Worm (Caenorhabditis elegans) whole organism, mixed stage, embryonic: Measurements from ENCODE around the gene T08G3.6.

ENCODE experiments used
- M03D4.4 ChIP-seq: sonication (generic microtip); optimal IDR thresholded peaks from 2 replicates; lab custom pipeline; 2017; ENCODE audit warnings: mild to moderate bottlenecking, missing genetic modification characterization, missing compliant biosample characterization
- bed-3 ChIP-seq: fragments of 200-800 bp; sonication (Bioruptor generic); optimal IDR thresholded peaks from 3 replicates; lab custom pipeline; 2018; ENCODE audit warnings: mild to moderate bottlenecking, missing genetic modification characterization, moderate library complexity, missing compliant biosample characterization
- blmp-1 ChIP-seq: fragments of 150-350 bp; optimal IDR thresholded peaks from 2 replicates; lab custom pipeline; 2014; ENCODE audit warnings: missing biosample characterization, missing genetic modification characterization
- ceh-39 ChIP-seq: fragments of 150-350 bp; optimal IDR thresholded peaks from 2 replicates; lab custom pipeline; 2014; ENCODE audit warnings: missing biosample characterization, missing genetic modification characterization
- ceh-43 ChIP-seq: fragments of 200-800 bp; sonication (Bioruptor generic); optimal IDR thresholded peaks from 2 replicates; lab custom pipeline; 2018; ENCODE audit warnings: mild to moderate bottlenecking, missing genetic modification characterization, moderate library complexity, missing compliant biosample characterization
- ceh-83 ChIP-seq: fragments of 200-800 bp; sonication (Bioruptor generic); optimal IDR thresholded peaks from 2 replicates; lab custom pipeline; 2018; ENCODE audit warnings: mild to moderate bottlenecking, missing genetic modification characterization, missing compliant biosample characterization
- ces-1 ChIP-seq: fragments of 150-350 bp; optimal IDR thresholded peaks from 2 replicates; lab custom pipeline; 2014; ENCODE audit warnings: missing biosample characterization, missing genetic modification reagents, missing genetic modification characterization
- cnd-1 ChIP-seq: fragments of 200-800 bp; sonication (Bioruptor generic); optimal IDR thresholded peaks from 2 replicates; lab custom pipeline; 2018; ENCODE audit warnings: mild to moderate bottlenecking, missing genetic modification characterization, missing compliant biosample characterization
- drap-1 ChIP-seq: fragments of 200-800 bp; sonication (Bioruptor generic); optimal IDR thresholded peaks from 3 replicates; lab custom pipeline; 2018; ENCODE audit warnings: mild to moderate bottlenecking, missing genetic modification characterization, missing compliant biosample characterization
- elt-1 ChIP-seq: sonication (generic microtip); optimal IDR thresholded peaks from 2 replicates; lab custom pipeline; 2017; ENCODE audit warnings: missing genetic modification characterization, mild to moderate bottlenecking, missing compliant biosample characterization, antibody characterized with exemption, moderate library complexity, borderline replicate concordance; ENCODE audit not compliant: insufficient read depth
- flh-1 ChIP-seq: fragments of 200-800 bp; sonication (Bioruptor generic); optimal IDR thresholded peaks from 2 replicates; lab custom pipeline; 2018; ENCODE audit warnings: mild to moderate bottlenecking, missing genetic modification characterization, moderate library complexity, missing compliant biosample characterization
- hlh-1 ChIP-seq: fragments of 150-350 bp; optimal IDR thresholded peaks from 2 replicates; lab custom pipeline; 2014; ENCODE audit warnings: missing biosample characterization, missing genetic modification reagents, missing genetic modification characterization
- lin-13 ChIP-seq: fragments of 150-350 bp; optimal IDR thresholded peaks from 2 replicates; lab custom pipeline; 2014; ENCODE audit warnings: missing biosample characterization, missing genetic modification characterization
- lin-32 ChIP-seq: fragments of 200-800 bp; sonication (Bioruptor generic); optimal IDR thresholded peaks from 2 replicates; lab custom pipeline; 2018; ENCODE audit warnings: mild to moderate bottlenecking, missing genetic modification characterization, missing compliant biosample characterization
- lsy-2 ChIP-seq: fragments of 150-350 bp; optimal IDR thresholded peaks from 2 replicates; lab custom pipeline; 2014; ENCODE audit warnings: missing biosample characterization, missing genetic modification characterization
- mab-5 ChIP-seq: fragments of 150-350 bp; optimal IDR thresholded peaks from 2 replicates; lab custom pipeline; 2014; ENCODE audit warnings: missing biosample characterization, missing genetic modification characterization
- mep-1 ChIP-seq: fragments of 150-350 bp; optimal IDR thresholded peaks from 2 replicates; lab custom pipeline; 2017; ENCODE audit warnings: missing biosample characterization, missing genetic modification reagents, missing genetic modification characterization, inconsistent platforms
- mls-2 ChIP-seq: sonication (generic microtip); optimal IDR thresholded peaks from 2 replicates; lab custom pipeline; 2016; ENCODE audit warnings: mild to moderate bottlenecking, missing genetic modification characterization, moderate library complexity, missing compliant biosample characterization
- nhr-12 ChIP-seq: fragments of 150-350 bp; optimal IDR thresholded peaks from 2 replicates; lab custom pipeline; 2014; ENCODE audit warnings: missing biosample characterization, missing genetic modification characterization
- nhr-2 ChIP-seq: fragments of 150-350 bp; optimal IDR thresholded peaks from 2 replicates; lab custom pipeline; 2014; ENCODE audit warnings: missing biosample characterization, missing genetic modification characterization
- nhr-237 ChIP-seq: fragments of 150-350 bp; optimal IDR thresholded peaks from 2 replicates; lab custom pipeline; 2014; ENCODE audit warnings: missing biosample characterization, missing genetic modification characterization
- nhr-28 ChIP-seq: fragments of 150-350 bp; optimal IDR thresholded peaks from 2 replicates; lab custom pipeline; 2014; ENCODE audit warnings: missing biosample characterization, missing genetic modification characterization
- nhr-76 ChIP-seq: sonication (generic microtip); optimal IDR thresholded peaks from 2 replicates; lab custom pipeline; 2017; ENCODE audit warnings: missing biosample characterization, missing genetic modification characterization
- pha-4 ChIP-seq: fragments of 150-350 bp; optimal IDR thresholded peaks from 2 replicates; lab custom pipeline; 2018; ENCODE audit warnings: missing biosample characterization, missing genetic modification reagents, missing genetic modification characterization
- sem-2 ChIP-seq: fragments of 200-800 bp; sonication (Bioruptor generic); optimal IDR thresholded peaks from 2 replicates; lab custom pipeline; 2018; ENCODE audit warnings: mild to moderate bottlenecking, missing genetic modification characterization, missing compliant biosample characterization
- snpc-4 ChIP-seq: fragments of 150-350 bp; optimal IDR thresholded peaks from 2 replicates; lab custom pipeline; 2014; ENCODE audit warnings: missing biosample characterization, missing genetic modification characterization
- sptf-1 ChIP-seq: sonication (generic microtip); optimal IDR thresholded peaks from 2 replicates; lab custom pipeline; 2017; ENCODE audit warnings: mild to moderate bottlenecking, missing genetic modification characterization, moderate library complexity, missing compliant biosample characterization
- unc-39 ChIP-seq: fragments of 150-350 bp; optimal IDR thresholded peaks from 2 replicates; lab custom pipeline; 2014; ENCODE audit warnings: missing biosample characterization, missing genetic modification characterization
- unc-62 ChIP-seq: fragments of 150-350 bp; optimal IDR thresholded peaks from 2 replicates; lab custom pipeline; 2014; ENCODE audit warnings: missing biosample characterization, missing genetic modification reagents, missing genetic modification characterization
- zip-8 ChIP-seq: fragments of 150-350 bp; optimal IDR thresholded peaks from 2 replicates; lab custom pipeline; 2014; ENCODE audit warnings: missing biosample characterization, missing genetic modification characterization
- ztf-11 ChIP-seq: fragments of 150-350 bp; optimal IDR thresholded peaks from 2 replicates; lab custom pipeline; 2014; ENCODE audit warnings: missing biosample characterization, missing genetic modification characterization

T08G3.6 gene

DNA sequence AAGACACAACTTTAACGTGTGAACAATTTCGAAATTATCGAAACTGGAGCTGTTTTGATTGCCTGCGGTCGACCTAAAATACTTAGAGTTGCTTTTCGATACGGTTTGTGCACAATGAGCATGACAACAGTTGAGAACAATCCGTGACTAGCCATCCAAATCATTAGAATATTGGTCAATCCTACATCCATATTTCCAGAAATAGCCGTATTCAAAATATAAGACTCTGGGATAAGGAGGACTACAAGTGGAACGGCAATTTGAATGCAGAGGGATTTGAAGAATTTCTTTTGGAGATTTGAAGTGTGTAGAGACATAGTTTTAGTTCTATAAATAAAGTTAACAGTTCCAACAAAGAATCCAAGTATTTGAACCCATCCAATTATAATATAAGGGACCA is 13.6 kb downstream of the T08G3.6 start:
- TF ChIP-seq ceh-39 (no peak), nhr-2 (no peak), nhr-76 (no peak), bed-3 (GFP tag; lab: Kevin White, UChicago) (no peak), flh-1 (GFP tag; lab: Kevin White, UChicago) (no peak), lsy-2 (tag; lab: Kevin White, UChicago) (no peak), sptf-1 (tag; lab: Kevin White, UChicago) (no peak), mep-1 (tag; lab: Kevin White, UChicago) (no peak), mab-5 (tag; lab: Kevin White, UChicago) (no peak), hlh-1 (no peak), blmp-1 (tag; lab: Kevin White, UChicago) (no peak), ces-1 (GFP tag; lab: Kevin White, UChicago) (no peak), snpc-4 (tag; lab: Kevin White, UChicago) (no peak), elt-1 (tag; lab: Kevin White, UChicago) (no peak), lin-32 (GFP tag; lab: Kevin White, UChicago) (no peak), mls-2 (no peak), unc-39 (tag; lab: Kevin White, UChicago) (no peak), M03D4.4 (tag; lab: Kevin White, UChicago) (no peak)

- TF ChIP-seq mls-2 (no peak), pha-4 (tag; lab: Kevin White, UChicago) (no peak), unc-39 (tag; lab: Kevin White, UChicago) (no peak)
Observed at ce11 chrV:16460866-16461265, 15.1 kb downstream of the T08G3.6 start, which contains the start of gene srh-142. TSS of gene srh-142 (minus strand) at chrV:16460966.

ce11 chrV:16467840-16468239 is 22.1 kb downstream of the T08G3.6 start, which contains the start of gene sru-44:
TSS of gene sru-44 (minus strand) at chrV:16467940.
- no peak for TF ChIP-seq nhr-28 (tag; lab: Kevin White, UChicago)
- no peak for TF ChIP-seq nhr-237 (tag; lab: Kevin White, UChicago)
- no peak for TF ChIP-seq nhr-76
- TF ChIP-seq hlh-1, result no peak
- TF ChIP-seq ztf-11 (tag; lab: Kevin White, UChicago), result no peak
- TF ChIP-seq mab-5 (tag; lab: Kevin White, UChicago), result no peak
- TF ChIP-seq nhr-12 (tag; lab: Kevin White, UChicago), result no peak
- TF ChIP-seq bed-3 (GFP tag; lab: Kevin White, UChicago), result no peak
- TF ChIP-seq mep-1 (tag; lab: Kevin White, UChicago), result no peak

ce11 chrV:16470916-16471315 is 25.1 kb downstream of the T08G3.6 start, which contains the start of gene srh-138:
TSS of gene srh-138 (minus strand) at chrV:16471016.
- TF ChIP-seq nhr-76, result no peak
- no peak for TF ChIP-seq nhr-237 (tag; lab: Kevin White, UChicago)
- no peak for TF ChIP-seq ceh-83 (GFP tag; lab: Kevin White, UChicago)
- TF ChIP-seq hlh-1, result no peak
- no peak for TF ChIP-seq drap-1 (GFP tag; lab: Kevin White, UChicago)
- no peak for TF ChIP-seq sem-2
- no peak for TF ChIP-seq M03D4.4 (tag; lab: Kevin White, UChicago)
- TF ChIP-seq cnd-1 (tag; lab: Kevin White, UChicago), result no peak
- no peak for TF ChIP-seq unc-39 (tag; lab: Kevin White, UChicago)
- TF ChIP-seq, all 35 proteins: peak for 0

ce11 chrV:16471995-16472563 is 26.3 kb downstream of the T08G3.6 start, which contains the start of gene srw-35:
TSS of gene srw-35 (plus strand) at chrV:16472513.
- TF ChIP-seq snpc-4 (tag; lab: Kevin White, UChicago), result no peak
- TF ChIP-seq lsy-2 (tag; lab: Kevin White, UChicago), result no peak
- no peak for TF ChIP-seq ztf-11 (tag; lab: Kevin White, UChicago)
- TF ChIP-seq nhr-2, result no peak
- no peak for TF ChIP-seq ceh-39
- TF ChIP-seq sem-2, result no peak
- no peak for TF ChIP-seq unc-62
- no peak for TF ChIP-seq lin-13 (tag; lab: Kevin White, UChicago)
- no peak for TF ChIP-seq zip-8 (tag; lab: Kevin White, UChicago)
- TF ChIP-seq mab-5 (tag; lab: Kevin White, UChicago), result no peak
- no peak for TF ChIP-seq flh-1 (GFP tag; lab: Kevin White, UChicago)
- no peak for TF ChIP-seq elt-1 (tag; lab: Kevin White, UChicago)
- no peak for TF ChIP-seq ceh-43 (GFP tag; lab: Kevin White, UChicago)
- TF ChIP-seq lin-32 (GFP tag; lab: Kevin White, UChicago), result no peak
- TF ChIP-seq mls-2, result no peak
- TF ChIP-seq nhr-237 (tag; lab: Kevin White, UChicago), result no peak
